Worm (Caenorhabditis elegans): ENCODE data around the gene T19C9.8.

- TF ChIP-seq unc-62 (GFP tag; optimal IDR thresholded peaks at IDR 0.05 in 1 of 2), result no peak
- TF ChIP-seq unc-62 (tag; optimal IDR thresholded peaks at IDR 0.05), result no peak
- no peak for TF ChIP-seq ceh-28 (tag; optimal IDR thresholded peaks at IDR 0.05)
- TF ChIP-seq ama-1 (optimal IDR thresholded peaks at IDR 0.05), result no peak
- no peak for TF ChIP-seq nhr-10 (tag; optimal IDR thresholded peaks at IDR 0.05)
- no peak for TF ChIP-seq pha-4 (GFP tag; IDR thresholded peaks at IDR 0.05)
- no peak for TF ChIP-seq pha-4 (tag; optimal IDR thresholded peaks at IDR 0.05)
- TF ChIP-seq lin-15B (tag; optimal IDR thresholded peaks at IDR 0.05), result no peak
- no peak for TF ChIP-seq F44E2.7 (GFP tag; IDR thresholded peaks at IDR 0.05)
- no peak for TF ChIP-seq fos-1 (tag; optimal IDR thresholded peaks at IDR 0.05)
- no peak for TF ChIP-seq arid-1 (GFP tag; conservative IDR thresholded peaks at IDR 0.05)
- TF ChIP-seq ceh-82 (tag; optimal IDR thresholded peaks at IDR 0.05), result no peak
- no peak for TF ChIP-seq ces-1 (GFP tag; optimal IDR thresholded peaks at IDR 0.05)
These were observed 4.1 kb downstream of the T19C9.8 start for ce11 chrV:17243016-17243415.

Data from whole organism, L4 larva.